Worm (Caenorhabditis elegans) whole organism, L1 larva: Measurements from ENCODE around the gene nhr-97.

Experiments
- aly-2 ChIP-seq: fragments of 150-350 bp; optimal IDR thresholded peaks from 2 replicates; lab custom pipeline; 2014; ENCODE audit warnings: missing biosample characterization, missing genetic modification characterization
- egl-13 ChIP-seq: sonication (generic microtip); optimal IDR thresholded peaks from 2 replicates; lab custom pipeline; 2016; ENCODE audit warnings: missing genotype, missing genetic modification reagents, missing genetic modification characterization, missing compliant biosample characterization
- elt-2 ChIP-seq: sonication (generic microtip); optimal IDR thresholded peaks from 2 replicates; lab custom pipeline; 2016; ENCODE audit warnings: missing genetic modification characterization, mild to moderate bottlenecking, inconsistent platforms, missing compliant biosample characterization, missing genetic modification reagents
- elt-3 ChIP-seq, 6 experiments: fragments of 150-350 bp in 1 of 6; sonication (generic microtip); optimal IDR thresholded peaks; 2 replicates each; lab custom pipeline; 2017 to 2018; ENCODE audit warnings: missing biosample characterization in 6 of 6, missing genetic modification characterization in 6 of 6, inconsistent platforms in 1 of 6
- fos-1 ChIP-seq: fragments of 150-350 bp; optimal IDR thresholded peaks from 2 replicates; lab custom pipeline; 2014; ENCODE audit warnings: missing biosample characterization, missing genetic modification characterization
- grh-1 ChIP-seq: fragments of 200-800 bp; sonication (Bioruptor generic); IDR thresholded peaks from 2 replicates; pipeline ENCODE4 v1.3.6; 2022; ENCODE audit warnings: missing genetic modification reagents, missing genetic modification characterization, missing compliant biosample characterization
- hlh-4 ChIP-seq: sonication (generic microtip); optimal IDR thresholded peaks from 2 replicates; lab custom pipeline; 2016; ENCODE audit warnings: mild to moderate bottlenecking, missing genetic modification characterization, missing compliant biosample characterization
- jun-1 ChIP-seq: fragments of 150-350 bp; optimal IDR thresholded peaks from 2 replicates; lab custom pipeline; 2014; ENCODE audit warnings: missing biosample characterization, missing genetic modification reagents, missing genetic modification characterization
- lsy-2 ChIP-seq, 2 experiments: fragments of 150-350 bp; optimal IDR thresholded peaks; 2 replicates each; lab custom pipeline; 2014; ENCODE audit warnings: missing biosample characterization in 2 of 2, missing genetic modification characterization in 2 of 2
- nhr-11 ChIP-seq: fragments of 150-350 bp; optimal IDR thresholded peaks from 2 replicates; lab custom pipeline; 2014; ENCODE audit warnings: missing biosample characterization, missing genetic modification characterization
- nhr-28 ChIP-seq: fragments of 150-350 bp; optimal IDR thresholded peaks from 2 replicates; lab custom pipeline; 2014; ENCODE audit warnings: missing biosample characterization, missing genetic modification characterization
- nhr-77 ChIP-seq: fragments of 150-350 bp; optimal IDR thresholded peaks from 2 replicates; lab custom pipeline; 2014; ENCODE audit warnings: missing biosample characterization, missing genetic modification characterization
- unc-62 ChIP-seq: fragments of 150-350 bp; optimal IDR thresholded peaks from 2 replicates; lab custom pipeline; 2014; ENCODE audit warnings: missing biosample characterization, missing genetic modification reagents, missing genetic modification characterization
- ztf-11 ChIP-seq, 2 experiments: sonication (generic microtip); optimal IDR thresholded peaks; 2 replicates each; lab custom pipeline; 2016 to 2017; ENCODE audit warnings: missing genetic modification characterization in 2 of 2, missing biosample characterization in 1 of 2, missing compliant biosample characterization in 1 of 2

DNA sequence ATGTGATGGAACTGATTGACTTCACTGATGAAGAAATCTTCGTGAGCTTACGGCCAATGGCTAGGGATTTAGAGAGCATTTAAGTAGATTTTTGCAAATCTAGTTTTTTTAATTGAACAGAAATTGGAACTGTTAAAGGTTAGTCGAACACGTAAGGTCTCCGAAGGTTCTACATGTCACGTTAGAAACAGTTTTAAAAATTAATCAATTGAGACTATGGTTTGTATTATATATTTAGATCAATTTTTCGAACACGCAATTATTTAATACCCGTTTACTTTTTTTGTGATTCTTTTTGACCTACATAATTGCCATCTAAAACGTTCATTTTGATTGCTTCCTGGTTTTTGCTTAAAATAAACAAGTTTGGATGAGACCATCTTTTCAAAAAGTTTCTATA is 12.5 kb upstream of the nhr-97 start, which contains the start of gene C28D4.4:
- no peak for TF ChIP-seq lsy-2 (tag; optimal IDR thresholded peaks at IDR 0.05; lab: Kevin White, UChicago)
- no peak for TF ChIP-seq fos-1 (tag; lab: Kevin White, UChicago)
- no peak for TF ChIP-seq jun-1 (tag; lab: Kevin White, UChicago)
- no peak for TF ChIP-seq elt-2 (tag; lab: Kevin White, UChicago)
- TF ChIP-seq hlh-4, result no peak
- TF ChIP-seq elt-3 (tag; optimal IDR thresholded peaks at IDR 0.05; lab: Kevin White, UChicago), result no peak
- no peak for TF ChIP-seq grh-1 (GFP tag; lab: Robert Waterston, UW)
- no peak for TF ChIP-seq nhr-28 (tag; lab: Kevin White, UChicago)
- TF ChIP-seq egl-13 (tag; lab: Kevin White, UChicago), result no peak
- TF ChIP-seq nhr-11 (tag; lab: Kevin White, UChicago), result no peak
- no peak for TF ChIP-seq nhr-77
- TF ChIP-seq ztf-11 (tag; optimal IDR thresholded peaks at IDR 0.05; lab: Kevin White, UChicago), result no peak
- TF ChIP-seq unc-62 (GFP tag; lab: Kevin White, UChicago), result no peak
- no peak for TF ChIP-seq aly-2
